Fruit fly (Drosophila melanogaster): Measurements from ENCODE around the gene CG1307.

- TF ChIP-seq h (GFP tag; optimal IDR thresholded peaks at IDR 0.05) (no peak), usp (GFP tag; optimal IDR thresholded peaks at IDR 0.05) (no peak), lola (GFP tag; optimal IDR thresholded peaks at IDR 0.05) (no peak), tai (GFP tag; optimal IDR thresholded peaks at IDR 0.05) (no peak), Hr78 (GFP tag; optimal IDR thresholded peaks at IDR 0.05) (no peak), br (GFP tag; optimal IDR thresholded peaks at IDR 0.05) (no peak), CG32264 (GFP tag; optimal IDR thresholded peaks at IDR 0.05) (no peak), psq (GFP tag; optimal IDR thresholded peaks at IDR 0.05) (no peak), Vsx2 (GFP tag; optimal IDR thresholded peaks at IDR 0.05; ENCODE audit: partially characterized antibody) (no peak), sv (GFP tag; optimal IDR thresholded peaks at IDR 0.05) (no peak)
These were observed 29.4 kb downstream of the CG1307 start, which contains the start of gene sowi for dm6 chr3R:6627800-6628199.
